Worm (Caenorhabditis elegans) whole organism, young adult: Measurements from ENCODE around the gene F09G8.7.

Source experiments
- F10E7.11 ChIP-seq: sonication (generic microtip); optimal IDR thresholded peaks from 2 replicates; lab custom pipeline; 2017; ENCODE audit warnings: mild to moderate bottlenecking, missing genetic modification characterization, moderate library complexity, missing compliant biosample characterization
- F22D6.2 ChIP-seq: sonication (generic microtip); optimal IDR thresholded peaks from 2 replicates; lab custom pipeline; 2016; ENCODE audit warnings: mild to moderate bottlenecking, missing genetic modification characterization, missing compliant biosample characterization
- F33H1.4 ChIP-seq: fragments of 200-800 bp; sonication (Bioruptor generic); IDR thresholded peaks from 2 replicates; pipeline ENCODE4 v1.3.6; 2022; ENCODE audit warnings: missing genetic modification reagents, missing genetic modification characterization, missing compliant biosample characterization
- F37B4.10 ChIP-seq: fragments of 200-800 bp; sonication (Bioruptor generic); IDR thresholded peaks from 2 replicates; pipeline ENCODE4 v1.3.6; 2022; ENCODE audit warnings: missing genetic modification characterization, missing compliant biosample characterization
- F57C9.4 ChIP-seq: sonication (generic microtip); optimal IDR thresholded peaks from 2 replicates; lab custom pipeline; 2017; ENCODE audit warnings: mild to moderate bottlenecking, missing genetic modification characterization, missing compliant biosample characterization
- K11D2.4 ChIP-seq: fragments of 200-800 bp; sonication (Bioruptor generic); IDR thresholded peaks from 2 replicates; pipeline ENCODE4 v1.3.6; 2022; ENCODE audit warnings: missing genetic modification reagents, missing genetic modification characterization, missing compliant biosample characterization
- Y53F4B.3 ChIP-seq: fragments of 200-800 bp; sonication (Bioruptor generic); IDR thresholded peaks from 2 replicates; pipeline ENCODE4 v1.3.6; 2022; ENCODE audit warnings: missing genetic modification reagents, missing genetic modification characterization, missing compliant biosample characterization
- Y53G8AR.9 ChIP-seq: fragments of 200-800 bp; sonication (Bioruptor generic); conservative IDR thresholded peaks from 2 replicates; pipeline ENCODE4 v1.3.6; 2022; ENCODE audit warnings: missing genetic modification reagents, missing genetic modification characterization, missing compliant biosample characterization
- Y56A3A.18 ChIP-seq: fragments of 200-800 bp; sonication (Bioruptor generic); IDR thresholded peaks from 2 replicates; pipeline ENCODE4 v1.3.6; 2022; ENCODE audit warnings: missing genetic modification reagents, missing genetic modification characterization, missing compliant biosample characterization
- athp-1 ChIP-seq: sonication (generic microtip); optimal IDR thresholded peaks from 2 replicates; lab custom pipeline; 2017; ENCODE audit warnings: mild to moderate bottlenecking, missing genetic modification characterization, missing compliant biosample characterization
- attf-3 ChIP-seq: fragments of 200-800 bp; sonication (Bioruptor generic); conservative IDR thresholded peaks from 2 replicates; pipeline ENCODE4 v1.3.6; 2022; ENCODE audit warnings: missing genetic modification reagents, missing genetic modification characterization, missing compliant biosample characterization
- attf-5 ChIP-seq: fragments of 200-800 bp; sonication (Bioruptor generic); optimal IDR thresholded peaks from 2 replicates; lab custom pipeline; 2018; ENCODE audit warnings: mild to moderate bottlenecking, missing genetic modification characterization, missing compliant biosample characterization
- bed-2 ChIP-seq: fragments of 200-800 bp; sonication (Bioruptor generic); IDR thresholded peaks from 2 replicates; pipeline ENCODE4 v1.3.6; 2022; ENCODE audit warnings: missing genetic modification reagents, missing genetic modification characterization, missing compliant biosample characterization
- cebp-1 ChIP-seq, 2 experiments: fragments of 200-800 bp in 1 of 2; sonication (Bioruptor generic) in 1 of 2; sonication (generic microtip) in 1 of 2; IDR thresholded peaks in 1 of 2; optimal IDR thresholded peaks in 1 of 2; 2 replicates each; pipeline versions ENCODE4 v1.3.6 to Lab custom; 2017 to 2022; ENCODE audit warnings: missing compliant biosample characterization in 2 of 2, missing genetic modification characterization in 2 of 2, mild to moderate bottlenecking in 1 of 2, missing genetic modification reagents in 1 of 2, moderate library complexity in 1 of 2
- ceh-100 ChIP-seq: fragments of 200-800 bp; sonication (Bioruptor generic); IDR thresholded peaks from 2 replicates; pipeline ENCODE4 v1.3.6; 2022; ENCODE audit warnings: missing genetic modification reagents, missing genetic modification characterization, missing compliant biosample characterization
- chd-7 ChIP-seq: sonication (generic microtip); optimal IDR thresholded peaks from 2 replicates; lab custom pipeline; 2016; ENCODE audit warnings: mild to moderate bottlenecking, missing genetic modification characterization, moderate library complexity, missing compliant biosample characterization
- efl-1 ChIP-seq: fragments of 150-350 bp; optimal IDR thresholded peaks from 2 replicates; lab custom pipeline; 2014; ENCODE audit warnings: missing biosample characterization, missing genetic modification reagents, missing genetic modification characterization
- egrh-3 ChIP-seq: fragments of 200-800 bp; sonication (Bioruptor generic); IDR thresholded peaks from 2 replicates; pipeline ENCODE4 v1.3.6; 2022; ENCODE audit warnings: missing genetic modification reagents, missing genetic modification characterization, missing compliant biosample characterization
- ekl-4 ChIP-seq: fragments of 200-800 bp; sonication (Bioruptor generic); IDR thresholded peaks from 2 replicates; pipeline ENCODE4 v1.3.6; 2022; ENCODE audit warnings: missing genetic modification reagents, missing genetic modification characterization, missing compliant biosample characterization
- hlh-12 ChIP-seq: sonication (generic microtip); optimal IDR thresholded peaks from 2 replicates; lab custom pipeline; 2016; ENCODE audit warnings: missing genetic modification characterization, missing compliant biosample characterization
- hlh-26 ChIP-seq: fragments of 200-800 bp; sonication (Bioruptor generic); conservative IDR thresholded peaks from 2 replicates; pipeline ENCODE4 v1.3.6; 2022; ENCODE audit warnings: missing genetic modification reagents, missing genetic modification characterization, missing compliant biosample characterization
- hmg-1.2 ChIP-seq: fragments of 200-800 bp; sonication (Bioruptor generic); IDR thresholded peaks from 2 replicates; pipeline ENCODE4 v1.3.6; 2022; ENCODE audit warnings: missing genetic modification reagents, missing genetic modification characterization, missing compliant biosample characterization
- hrde-1 ChIP-seq: sonication (generic microtip); optimal IDR thresholded peaks from 2 replicates; lab custom pipeline; 2016; ENCODE audit warnings: missing genetic modification characterization, mild to moderate bottlenecking, missing compliant biosample characterization, moderate library complexity, missing genotype, missing genetic modification reagents, borderline replicate concordance
- hsf-1 ChIP-seq: fragments of 200-800 bp; sonication (Bioruptor generic); IDR thresholded peaks from 2 replicates; pipeline ENCODE4 v1.3.6; 2022; ENCODE audit warnings: missing genetic modification reagents, missing genetic modification characterization, missing compliant biosample characterization
- let-526 ChIP-seq: fragments of 200-800 bp; sonication (Bioruptor generic); IDR thresholded peaks from 2 replicates; pipeline ENCODE4 v1.3.6; 2022; ENCODE audit warnings: missing genetic modification reagents, missing genetic modification characterization, missing compliant biosample characterization
- lir-1 ChIP-seq: fragments of 200-800 bp; sonication (Bioruptor generic); conservative IDR thresholded peaks from 2 replicates; pipeline ENCODE4 v1.3.6; 2022; ENCODE audit warnings: missing genetic modification reagents, missing genetic modification characterization, missing compliant biosample characterization
- lsl-1 ChIP-seq: fragments of 200-800 bp; sonication (Bioruptor generic); optimal IDR thresholded peaks from 2 replicates; lab custom pipeline; 2018; ENCODE audit warnings: mild to moderate bottlenecking, missing genetic modification characterization, moderate library complexity, missing compliant biosample characterization
- lsy-27 ChIP-seq: sonication (generic microtip); optimal IDR thresholded peaks from 2 replicates; lab custom pipeline; 2017; ENCODE audit warnings: missing genetic modification characterization, mild to moderate bottlenecking, missing compliant biosample characterization, antibody characterized with exemption, missing genotype, borderline replicate concordance; ENCODE audit not compliant: insufficient read depth
- madf-10 ChIP-seq: sonication (generic microtip); optimal IDR thresholded peaks from 2 replicates; lab custom pipeline; 2016; ENCODE audit warnings: mild to moderate bottlenecking, missing genetic modification characterization, missing compliant biosample characterization
- madf-6 ChIP-seq: fragments of 200-800 bp; sonication (Bioruptor generic); IDR thresholded peaks from 2 replicates; pipeline ENCODE4 v1.3.6; 2022; ENCODE audit warnings: missing genetic modification reagents, missing genetic modification characterization, missing compliant biosample characterization
- mxl-1 ChIP-seq: sonication (generic microtip); optimal IDR thresholded peaks from 2 replicates; lab custom pipeline; 2016; ENCODE audit warnings: missing genetic modification characterization, missing compliant biosample characterization
- nhr-120 ChIP-seq: fragments of 200-800 bp; sonication (Bioruptor generic); IDR thresholded peaks from 2 replicates; pipeline ENCODE4 v1.3.6; 2022; ENCODE audit warnings: missing genetic modification characterization, missing compliant biosample characterization
- nhr-27 ChIP-seq: fragments of 200-800 bp; sonication (Bioruptor generic); optimal IDR thresholded peaks from 2 replicates; lab custom pipeline; 2018; ENCODE audit warnings: mild to moderate bottlenecking, missing genetic modification characterization, moderate library complexity, missing compliant biosample characterization
- nhr-80 ChIP-seq: sonication (generic microtip); optimal IDR thresholded peaks from 2 replicates; lab custom pipeline; 2016; ENCODE audit warnings: missing genetic modification characterization, missing compliant biosample characterization
- pbrm-1 ChIP-seq: fragments of 200-800 bp; sonication (Bioruptor generic); IDR thresholded peaks from 2 replicates; pipeline ENCODE4 v1.3.6; 2022; ENCODE audit warnings: missing genetic modification reagents, missing genetic modification characterization, missing compliant biosample characterization
- rec-8 ChIP-seq, 2 experiments: sonication (generic microtip); optimal IDR thresholded peaks; 2 replicates each; lab custom pipeline; 2016; ENCODE audit warnings: mild to moderate bottlenecking in 2 of 2, missing genetic modification characterization in 2 of 2, missing genetic modification reagents in 2 of 2, missing genotype in 2 of 2, missing biosample characterization in 1 of 2, missing compliant biosample characterization in 1 of 2, moderate library complexity in 1 of 2
- rpc-1 ChIP-seq, 2 experiments: fragments of 150-350 bp in 1 of 2; sonication (generic microtip) in 1 of 2; optimal IDR thresholded peaks; 2 replicates each; lab custom pipeline; 2014 to 2018; ENCODE audit warnings: missing biosample characterization in 1 of 2, missing genetic modification characterization in 1 of 2, missing genetic modification reagents in 1 of 2, missing genotype in 1 of 2
- snpc-1.1 ChIP-seq: sonication (generic microtip); optimal IDR thresholded peaks from 2 replicates; lab custom pipeline; 2017; ENCODE audit warnings: missing genetic modification characterization, mild to moderate bottlenecking, missing compliant biosample characterization, antibody characterized with exemption, moderate library complexity, missing genotype, missing genetic modification reagents; ENCODE audit not compliant: insufficient read depth
- tbp1 ChIP-seq: fragments of 200-800 bp; sonication (Bioruptor generic); optimal IDR thresholded peaks from 2 replicates; lab custom pipeline; 2018; ENCODE audit warnings: mild to moderate bottlenecking, missing genetic modification characterization, missing compliant biosample characterization
- unc-130 ChIP-seq: sonication (generic microtip); optimal IDR thresholded peaks from 2 replicates; lab custom pipeline; 2016; ENCODE audit warnings: missing genetic modification reagents, missing genetic modification characterization, missing compliant biosample characterization
- unc-62 ChIP-seq: fragments of 150-350 bp; optimal IDR thresholded peaks from 2 replicates; lab custom pipeline; 2014; ENCODE audit warnings: missing biosample characterization, missing genetic modification reagents, missing genetic modification characterization
- xnd-1 ChIP-seq: sonication (generic microtip); optimal IDR thresholded peaks from 2 replicates; lab custom pipeline; 2016; ENCODE audit warnings: missing genotype, missing genetic modification reagents, missing genetic modification characterization, missing compliant biosample characterization
- zfh-2 ChIP-seq: fragments of 200-800 bp; sonication (Bioruptor generic); conservative IDR thresholded peaks from 2 replicates; pipeline ENCODE4 v1.3.6; 2022; ENCODE audit warnings: missing genetic modification reagents, missing genetic modification characterization, missing compliant biosample characterization
- ztf-25 ChIP-seq: fragments of 200-800 bp; sonication (Bioruptor generic); IDR thresholded peaks from 2 replicates; pipeline ENCODE4 v1.3.6; 2022; ENCODE audit warnings: missing genetic modification reagents, missing genetic modification characterization, missing compliant biosample characterization
- ztf-26 ChIP-seq: sonication (generic microtip); optimal IDR thresholded peaks from 2 replicates; lab custom pipeline; 2017; ENCODE audit warnings: missing genetic modification characterization, missing compliant biosample characterization

Gene F09G8.7

DNA sequence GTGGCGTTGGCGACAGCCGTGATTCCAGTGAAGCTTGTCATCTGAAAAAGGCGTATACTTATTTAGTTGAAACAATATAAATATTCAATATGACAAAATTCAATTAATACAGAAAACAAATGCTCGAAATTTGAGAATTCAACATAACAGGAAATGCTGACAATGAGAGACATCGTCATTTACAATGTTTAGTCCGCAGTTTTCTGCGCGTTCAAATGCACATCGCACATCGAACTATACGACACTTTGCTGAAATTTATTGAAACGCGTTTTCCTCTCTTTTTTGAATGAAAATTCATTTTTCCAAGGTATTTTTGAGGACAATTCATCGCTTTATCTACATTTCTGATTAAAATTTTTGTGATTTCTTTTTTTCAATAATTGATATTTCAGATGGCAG is 24.1 kb downstream of the F09G8.7 start, which contains the start of the genes pbs-6 and cids-1:
pbs-6 (minus strand) TSS at position 41 of the 400 bp plus-strand sequence.
cids-1 (plus strand) TSS at position 394 of the 400 bp plus-strand sequence.
- TF ChIP-seq ztf-26 (tag; lab: Kevin White, UChicago), result no peak
- no peak for TF ChIP-seq F33H1.4 (GFP tag; lab: Robert Waterston, UW)
- TF ChIP-seq hmg-1.2 (GFP tag; lab: Robert Waterston, UW), result peak; percentile 13; the same call in 1 of the 2 replicates
- TF ChIP-seq let-526 (GFP tag; lab: Robert Waterston, UW), result no peak
- TF ChIP-seq Y53F4B.3 (GFP tag; lab: Robert Waterston, UW), result no peak

DNA sequence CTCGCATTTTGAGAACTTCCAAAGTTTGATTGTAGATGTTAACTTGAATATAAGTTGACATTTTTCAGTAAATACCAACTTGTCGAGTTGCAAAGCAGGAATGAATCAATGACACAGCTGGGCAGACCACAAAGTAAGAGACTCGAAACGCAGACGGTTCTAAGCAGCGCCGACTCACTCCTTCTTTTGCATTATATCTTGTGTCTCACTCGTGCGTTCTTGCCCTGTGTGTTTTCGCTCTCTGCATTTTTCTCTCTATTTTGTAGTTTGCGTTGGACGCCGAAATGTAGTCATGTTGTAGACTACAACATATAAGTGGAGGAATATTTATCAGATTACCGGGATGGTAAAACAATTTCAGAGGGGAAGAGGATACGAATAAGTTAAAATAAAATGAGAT is 25.3 kb downstream of the F09G8.7 start, which contains the start of gene C02F5.12:
C02F5.12 (minus strand) TSS at position 221 of the 400 bp plus-strand sequence.
- TF ChIP-seq lsl-1 (GFP tag; lab: Kevin White, UChicago), result no peak
- TF ChIP-seq ekl-4, result peak; percentile 56
- TF ChIP-seq nhr-80 (tag; lab: Kevin White, UChicago), result peak; percentile 46
- TF ChIP-seq efl-1 (GFP tag; lab: Kevin White, UChicago), result no peak
- no peak for TF ChIP-seq madf-10 (tag; lab: Kevin White, UChicago)
- TF ChIP-seq rec-8 (tag; optimal IDR thresholded peaks at IDR 0.05; lab: Kevin White, UChicago), result no peak
- peak; percentile 49; the same call in 1 of the 2 replicates for TF ChIP-seq madf-6 (GFP tag; lab: Robert Waterston, UW)
- TF ChIP-seq hmg-1.2 (GFP tag; lab: Robert Waterston, UW), result peak; percentile 38
- no peak for TF ChIP-seq cebp-1 (GFP tag; IDR thresholded peaks at IDR 0.05; lab: Robert Waterston, UW)
- TF ChIP-seq cebp-1 (tag; optimal IDR thresholded peaks at IDR 0.05; lab: Kevin White, UChicago), result peak; percentile 48
- TF ChIP-seq lir-1 (GFP tag; lab: Robert Waterston, UW), result no peak
- no peak for TF ChIP-seq xnd-1 (tag; lab: Kevin White, UChicago)
- TF ChIP-seq bed-2 (GFP tag; lab: Robert Waterston, UW), result no peak
- peak; percentile 25 for TF ChIP-seq tbp1 (GFP tag; lab: Kevin White, UChicago)
- TF ChIP-seq chd-7 (tag; lab: Kevin White, UChicago), result no peak
- no peak for TF ChIP-seq snpc-1.1 (tag; lab: Kevin White, UChicago)
- no peak for TF ChIP-seq nhr-27 (tag; lab: Kevin White, UChicago)
- no peak for TF ChIP-seq Y56A3A.18 (GFP tag; lab: Robert Waterston, UW)
- TF ChIP-seq pbrm-1 (GFP tag; lab: Robert Waterston, UW), result peak; percentile 26; the same call in 1 of the 2 replicates
- TF ChIP-seq egrh-3 (GFP tag; lab: Robert Waterston, UW), result no peak
- TF ChIP-seq F22D6.2 (tag; lab: Kevin White, UChicago), result no peak
- no peak for TF ChIP-seq unc-130 (GFP tag; lab: Kevin White, UChicago)
- TF ChIP-seq lsy-27 (tag; lab: Kevin White, UChicago), result no peak
- no peak for TF ChIP-seq K11D2.4 (GFP tag; lab: Robert Waterston, UW)
- TF ChIP-seq F10E7.11 (tag; lab: Kevin White, UChicago), result no peak
- no peak for TF ChIP-seq rpc-1 (optimal IDR thresholded peaks at IDR 0.05; lab: Kevin White, UChicago)
- no peak for TF ChIP-seq rpc-1 (tag; optimal IDR thresholded peaks at IDR 0.05; lab: Kevin White, UChicago)
- TF ChIP-seq hlh-12 (tag; lab: Kevin White, UChicago), result no peak
- peak; percentile 16 for TF ChIP-seq attf-5 (GFP tag; lab: Kevin White, UChicago)
- TF ChIP-seq hsf-1, result peak; percentile 40; the same call in 1 of the 2 replicates
- no peak for TF ChIP-seq unc-62 (GFP tag; lab: Kevin White, UChicago)
- no peak for TF ChIP-seq hrde-1
- TF ChIP-seq attf-3 (GFP tag; lab: Robert Waterston, UW), result 0 out of 2 replicates have a peak, but pooled peaks have one; percentile 19
- no peak for TF ChIP-seq F37B4.10
- TF ChIP-seq Y53G8AR.9 (GFP tag; lab: Robert Waterston, UW), result peak; percentile 69
- no peak for TF ChIP-seq nhr-120 (GFP tag; lab: Robert Waterston, UW)
- TF ChIP-seq F57C9.4 (tag; lab: Kevin White, UChicago), result no peak
- no peak for TF ChIP-seq ztf-25 (GFP tag; lab: Robert Waterston, UW)
- no peak for TF ChIP-seq hlh-26
- no peak for TF ChIP-seq athp-1 (tag; lab: Kevin White, UChicago)
- no peak for TF ChIP-seq zfh-2 (GFP tag; lab: Robert Waterston, UW)
- no peak for TF ChIP-seq ceh-100
- no peak for TF ChIP-seq mxl-1 (tag; lab: Kevin White, UChicago)
